Worm (Caenorhabditis elegans) whole organism, L4 larva: ENCODE measurements around the gene dhrr-1.
A peak's percentile ranks its signal among the peaks of the same experiment; 100 is the strongest.

Source experiments
- D1046.2 ChIP-seq: fragments of 200-800 bp; sonication (Bioruptor generic); IDR thresholded peaks from 2 replicates; pipeline ENCODE4 v1.3.6; 2022; ENCODE audit warnings: missing genetic modification characterization, missing compliant biosample characterization
- F10B5.3 ChIP-seq: sonication (generic microtip); optimal IDR thresholded peaks from 2 replicates; lab custom pipeline; 2016; ENCODE audit warnings: mild to moderate bottlenecking, missing genetic modification characterization, missing compliant biosample characterization
- T20F7.1 ChIP-seq: fragments of 200-800 bp; sonication (Bioruptor generic); optimal IDR thresholded peaks from 2 replicates; lab custom pipeline; 2018; ENCODE audit warnings: mild to moderate bottlenecking, missing genetic modification characterization, missing compliant biosample characterization
- T26A8.4 ChIP-seq: fragments of 200-800 bp; sonication (Bioruptor generic); IDR thresholded peaks from 2 replicates; pipeline ENCODE4 v1.3.6; 2022; ENCODE audit warnings: missing genetic modification characterization, missing compliant biosample characterization
- Y48G9A.11 ChIP-seq: fragments of 200-800 bp; sonication (Bioruptor generic); IDR thresholded peaks from 2 replicates; pipeline ENCODE4 v1.3.6; 2022; ENCODE audit warnings: missing genetic modification reagents, missing genetic modification characterization, missing compliant biosample characterization
- ZK337.2 ChIP-seq: fragments of 200-800 bp; sonication (Bioruptor generic); IDR thresholded peaks from 2 replicates; pipeline ENCODE4 v1.3.6; 2022; ENCODE audit warnings: missing genetic modification reagents, missing genetic modification characterization, missing compliant biosample characterization
- ZK546.5 ChIP-seq, 2 experiments: sonication (generic microtip); optimal IDR thresholded peaks; 2 replicates each; lab custom pipeline; 2017; ENCODE audit warnings: missing biosample characterization in 2 of 2, missing genetic modification characterization in 2 of 2
- aha-1 ChIP-seq: fragments of 150-350 bp; peaks from one replicate; lab custom pipeline; 2014; ENCODE audit warnings: missing biosample characterization, missing genetic modification characterization
- ama-1 ChIP-seq: fragments of 150-350 bp; optimal IDR thresholded peaks from 2 replicates; lab custom pipeline; 2014; ENCODE audit warnings: inconsistent platforms, mixed read lengths
- arid-1 ChIP-seq: fragments of 200-800 bp; sonication (Bioruptor generic); conservative IDR thresholded peaks from 2 replicates; pipeline ENCODE4 v1.3.6; 2022; ENCODE audit warnings: missing genetic modification reagents, missing genetic modification characterization, missing compliant biosample characterization
- attf-4 ChIP-seq: sonication (generic microtip); optimal IDR thresholded peaks from 3 replicates; lab custom pipeline; 2017; ENCODE audit warnings: missing biosample characterization, missing genetic modification characterization
- ceh-20 ChIP-seq: fragments of 200-800 bp; sonication (Bioruptor generic); IDR thresholded peaks from 2 replicates; pipeline ENCODE4 v1.3.6; 2022; ENCODE audit warnings: missing genetic modification reagents, missing genetic modification characterization, missing compliant biosample characterization
- ceh-28 ChIP-seq: fragments of 150-350 bp; optimal IDR thresholded peaks from 2 replicates; lab custom pipeline; 2014; ENCODE audit warnings: missing biosample characterization, missing genetic modification reagents, missing genetic modification characterization
- ceh-32 ChIP-seq: sonication (generic microtip); optimal IDR thresholded peaks from 2 replicates; lab custom pipeline; 2016; ENCODE audit warnings: mild to moderate bottlenecking, missing genetic modification characterization, missing compliant biosample characterization; ENCODE audit not compliant: poor library complexity
- ces-1 ChIP-seq: fragments of 150-350 bp; sonication (generic microtip); optimal IDR thresholded peaks from 4 replicates; lab custom pipeline; 2014; ENCODE audit warnings: missing biosample characterization, missing genetic modification reagents, missing genetic modification characterization
- ctbp-1 ChIP-seq: fragments of 200-800 bp; sonication (Bioruptor generic); IDR thresholded peaks from 2 replicates; pipeline ENCODE4 v1.3.6; 2022; ENCODE audit warnings: missing genetic modification reagents, missing genetic modification characterization, missing compliant biosample characterization
- daf-12 ChIP-seq: fragments of 150-350 bp; optimal IDR thresholded peaks from 2 replicates; lab custom pipeline; 2014; ENCODE audit warnings: missing biosample characterization, missing genetic modification reagents, missing genetic modification characterization
- daf-16 ChIP-seq, 3 experiments: sonication (generic microtip); optimal IDR thresholded peaks; 2 replicates each; lab custom pipeline; 2016 to 2017; ENCODE audit warnings: missing genetic modification characterization in 3 of 3, missing genetic modification reagents in 3 of 3, mild to moderate bottlenecking in 2 of 3, missing compliant biosample characterization in 2 of 3, missing biosample characterization in 1 of 3, moderate library complexity in 1 of 3
- daf-19 ChIP-seq: fragments of 200-800 bp; sonication (Bioruptor generic); conservative IDR thresholded peaks from 2 replicates; pipeline ENCODE4 v1.3.6; 2022; ENCODE audit warnings: missing genetic modification characterization, missing compliant biosample characterization
- dmd-8 ChIP-seq: fragments of 200-800 bp; sonication (Bioruptor generic); IDR thresholded peaks from 2 replicates; pipeline ENCODE4 v1.3.6; 2022; ENCODE audit warnings: missing genetic modification characterization, missing compliant biosample characterization
- dpl-1 ChIP-seq: fragments of 150-350 bp; optimal IDR thresholded peaks from 2 replicates; lab custom pipeline; 2014; ENCODE audit warnings: missing biosample characterization, missing genetic modification reagents, missing genetic modification characterization
- dve-1 ChIP-seq: sonication (generic microtip); optimal IDR thresholded peaks from 2 replicates; lab custom pipeline; 2017; ENCODE audit warnings: antibody characterized with exemption, mild to moderate bottlenecking, missing genetic modification characterization, missing compliant biosample characterization; ENCODE audit not compliant: insufficient read depth
- fos-1 ChIP-seq: fragments of 150-350 bp; optimal IDR thresholded peaks from 2 replicates; lab custom pipeline; 2014; ENCODE audit warnings: missing biosample characterization, missing genetic modification characterization
- gei-8 ChIP-seq: fragments of 200-800 bp; sonication (Bioruptor generic); optimal IDR thresholded peaks from 2 replicates; lab custom pipeline; 2018; ENCODE audit warnings: mild to moderate bottlenecking, missing genetic modification characterization, missing compliant biosample characterization
- hlh-11 ChIP-seq: fragments of 200-800 bp; sonication (Bioruptor generic); optimal IDR thresholded peaks from 2 replicates; lab custom pipeline; 2018; ENCODE audit warnings: mild to moderate bottlenecking, missing genetic modification characterization, missing compliant biosample characterization
- hlh-30 ChIP-seq: sonication (generic microtip); optimal IDR thresholded peaks from 2 replicates; lab custom pipeline; 2017; ENCODE audit warnings: antibody characterized with exemption, mild to moderate bottlenecking, missing genetic modification characterization, missing compliant biosample characterization; ENCODE audit not compliant: insufficient read depth
- lin-38 ChIP-seq: fragments of 200-800 bp; sonication (Bioruptor generic); IDR thresholded peaks from 2 replicates; pipeline ENCODE4 v1.3.6; 2022; ENCODE audit warnings: missing genetic modification reagents, missing genetic modification characterization, missing compliant biosample characterization
- lin-39 ChIP-seq: fragments of 150-350 bp; optimal IDR thresholded peaks from 2 replicates; lab custom pipeline; 2014; ENCODE audit warnings: missing biosample characterization, missing genetic modification reagents, missing genetic modification characterization
- madf-5 ChIP-seq, 2 experiments: fragments of 200-800 bp; sonication (Bioruptor generic); IDR thresholded peaks; 2 replicates each; pipeline ENCODE4 v1.3.6; 2022; ENCODE audit warnings: missing compliant biosample characterization in 2 of 2, missing genetic modification characterization in 2 of 2
- mdl-1 ChIP-seq, 2 experiments: fragments of 150-350 bp in 1 of 2; sonication (generic microtip) in 1 of 2; optimal IDR thresholded peaks; 2 replicates each; lab custom pipeline; 2014 to 2017; ENCODE audit warnings: missing biosample characterization in 2 of 2, missing genetic modification characterization in 2 of 2
- nhr-11 ChIP-seq: fragments of 150-350 bp; optimal IDR thresholded peaks from 2 replicates; lab custom pipeline; 2014; ENCODE audit warnings: missing biosample characterization, missing genetic modification characterization
- nhr-28 ChIP-seq: fragments of 150-350 bp; optimal IDR thresholded peaks from 2 replicates; lab custom pipeline; 2014; ENCODE audit warnings: missing biosample characterization, missing genetic modification characterization
- nhr-41 ChIP-seq: fragments of 200-800 bp; sonication (Bioruptor generic); IDR thresholded peaks from 2 replicates; pipeline ENCODE4 v1.3.6; 2022; ENCODE audit warnings: missing genetic modification reagents, missing genetic modification characterization, missing compliant biosample characterization
- nhr-42 ChIP-seq: fragments of 200-800 bp; sonication (Bioruptor generic); IDR thresholded peaks from 2 replicates; pipeline ENCODE4 v1.3.6; 2022; ENCODE audit warnings: missing genetic modification characterization, missing compliant biosample characterization
- nhr-6 ChIP-seq: fragments of 150-350 bp; optimal IDR thresholded peaks from 2 replicates; lab custom pipeline; 2014; ENCODE audit warnings: missing biosample characterization, missing genetic modification characterization
- nhr-76 ChIP-seq: fragments of 150-350 bp; optimal IDR thresholded peaks from 2 replicates; lab custom pipeline; 2014; ENCODE audit warnings: missing biosample characterization, missing genetic modification characterization
- php-3 ChIP-seq: fragments of 200-800 bp; sonication (Bioruptor generic); IDR thresholded peaks from 2 replicates; pipeline ENCODE4 v1.3.6; 2022; ENCODE audit warnings: missing genetic modification reagents, missing genetic modification characterization, missing compliant biosample characterization
- pqm-1 ChIP-seq: sonication (generic microtip); optimal IDR thresholded peaks from 2 replicates; lab custom pipeline; 2017; ENCODE audit warnings: missing biosample characterization, missing genetic modification characterization
- rbr-2 ChIP-seq: sonication (generic microtip); optimal IDR thresholded peaks from 2 replicates; lab custom pipeline; 2016; ENCODE audit warnings: missing genotype, missing genetic modification characterization, missing compliant biosample characterization
- sdz-12 ChIP-seq: fragments of 200-800 bp; sonication (Bioruptor generic); optimal IDR thresholded peaks from 2 replicates; lab custom pipeline; 2018; ENCODE audit warnings: mild to moderate bottlenecking, missing genetic modification characterization, missing compliant biosample characterization
- snpc-4 ChIP-seq: fragments of 150-350 bp; optimal IDR thresholded peaks from 2 replicates; lab custom pipeline; 2014; ENCODE audit warnings: missing biosample characterization, missing genetic modification characterization
- tag-97 ChIP-seq: fragments of 200-800 bp; sonication (Bioruptor generic); IDR thresholded peaks from 2 replicates; pipeline ENCODE4 v1.3.6; 2022; ENCODE audit warnings: missing genetic modification characterization, missing compliant biosample characterization
- tra-1 ChIP-seq: fragments of 200-800 bp; sonication (Bioruptor generic); IDR thresholded peaks from 2 replicates; pipeline ENCODE4 v1.3.6; 2022; ENCODE audit warnings: missing genetic modification reagents, missing genetic modification characterization, missing compliant biosample characterization
- unc-130 ChIP-seq: sonication (generic microtip); optimal IDR thresholded peaks from 2 replicates; lab custom pipeline; 2016; ENCODE audit warnings: missing genetic modification reagents, missing genetic modification characterization, missing compliant biosample characterization
- unc-39 ChIP-seq: sonication (generic microtip); optimal IDR thresholded peaks from 2 replicates; lab custom pipeline; 2017; ENCODE audit warnings: missing biosample characterization, missing genetic modification characterization
- unc-62 ChIP-seq, 3 experiments: fragments of 150-350 bp in 1 of 3; sonication (generic microtip); optimal IDR thresholded peaks in 2 of 3; peaks in 1 of 3; 1 replicate in 1 of 3; 2 replicates in 2 of 3; lab custom pipeline; 2014 to 2017; ENCODE audit warnings: missing biosample characterization in 3 of 3, missing genetic modification characterization in 3 of 3, missing genetic modification reagents in 3 of 3, missing genotype in 1 of 3
- zip-11 ChIP-seq: fragments of 200-800 bp; sonication (Bioruptor generic); IDR thresholded peaks from 2 replicates; pipeline ENCODE4 v1.3.6; 2022; ENCODE audit warnings: missing genetic modification characterization, missing compliant biosample characterization
- zip-2 ChIP-seq: fragments of 150-350 bp; optimal IDR thresholded peaks from 2 replicates; lab custom pipeline; 2014; ENCODE audit warnings: missing biosample characterization, missing genetic modification characterization

dhrr-1 gene

DNA sequence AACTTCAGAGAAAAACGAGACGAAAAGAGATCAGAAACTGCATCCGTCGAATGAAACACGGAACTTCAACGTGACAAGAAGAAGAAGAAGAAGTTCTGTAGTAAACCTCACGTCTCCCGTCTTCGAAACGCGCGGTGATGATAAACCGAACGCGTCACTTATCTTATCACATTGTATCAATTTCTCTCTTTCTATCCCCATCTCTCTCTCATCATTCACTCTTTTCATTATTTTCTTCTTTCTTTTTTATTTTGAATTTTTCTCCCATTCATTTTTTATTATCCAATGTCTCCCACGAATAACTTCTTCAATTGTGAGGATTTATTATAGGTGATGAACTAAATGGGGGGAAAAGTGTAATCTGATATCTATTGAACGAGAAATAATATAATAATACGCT is 42.4 kb downstream of the dhrr-1 start (continued):
- TF ChIP-seq F10B5.3 (tag; lab: Kevin White, UChicago) (no peak), ceh-28 (tag; lab: Kevin White, UChicago) (no peak), pqm-1 (tag; lab: Kevin White, UChicago) (no peak), T26A8.4 (GFP tag; lab: Robert Waterston, UW) (no peak), tra-1 (no peak), gei-8 (no peak), nhr-41 (GFP tag; lab: Robert Waterston, UW) (no peak)

DNA sequence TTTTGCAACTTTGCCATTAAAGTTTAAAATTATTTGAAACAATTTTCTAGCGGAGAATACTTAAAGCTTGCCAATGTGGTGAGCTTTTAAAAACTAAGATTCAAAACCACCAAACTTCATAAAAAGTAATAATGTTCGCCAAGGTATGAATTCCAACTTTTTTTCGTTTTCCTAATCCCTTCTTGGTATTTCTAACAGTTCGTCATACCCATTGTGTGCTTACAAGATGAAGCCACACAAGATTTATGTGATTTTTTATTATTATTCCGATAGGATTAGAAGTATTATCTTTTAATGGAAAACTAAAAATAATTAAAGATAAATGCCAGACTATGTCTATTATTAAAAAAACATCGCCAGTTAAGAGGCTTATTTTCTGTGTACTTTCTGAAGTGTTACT is 43.6 kb downstream of the dhrr-1 start:
- no peak for TF ChIP-seq nhr-42 (GFP tag; lab: Robert Waterston, UW)
- no peak for TF ChIP-seq D1046.2
- TF ChIP-seq lin-38: no peak
- TF ChIP-seq snpc-4 (tag; lab: Kevin White, UChicago): no peak
- TF ChIP-seq unc-130 (GFP tag; lab: Kevin White, UChicago): no peak
- no peak for TF ChIP-seq nhr-76 (tag; lab: Kevin White, UChicago)
- no peak for TF ChIP-seq ces-1 (GFP tag; lab: Kevin White, UChicago)
- no peak for TF ChIP-seq hlh-30 (tag; lab: Kevin White, UChicago)
- TF ChIP-seq nhr-11 (tag; lab: Kevin White, UChicago): no peak
- TF ChIP-seq tag-97 (GFP tag; lab: Robert Waterston, UW): no peak
- no peak for TF ChIP-seq dmd-8 (GFP tag; lab: Robert Waterston, UW)
- no peak for TF ChIP-seq php-3
- TF ChIP-seq lin-39 (tag; lab: Kevin White, UChicago): no peak
- TF ChIP-seq madf-5 (GFP tag; IDR thresholded peaks at IDR 0.05; lab: Robert Waterston, UW): no peak
- TF ChIP-seq, all 104 proteins: peak for 0

DNA sequence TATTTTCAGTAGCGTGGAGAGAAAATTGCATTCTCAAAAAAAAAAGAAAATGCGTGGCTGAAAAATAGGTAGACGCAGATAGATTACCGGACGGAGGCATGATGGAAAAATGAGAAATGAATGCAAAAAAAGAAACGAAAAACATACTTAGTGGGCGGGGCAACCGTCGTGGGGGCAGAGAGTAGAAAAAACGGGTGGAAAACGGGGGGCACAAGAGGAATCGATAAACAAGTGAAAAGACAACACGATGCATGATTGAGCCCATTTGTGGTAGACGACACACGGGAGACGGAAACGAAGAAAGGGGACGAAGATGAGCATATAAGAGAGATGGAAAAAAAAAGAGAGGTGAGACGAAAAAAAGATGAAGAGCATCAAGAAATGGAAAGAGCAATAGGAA is 44.1 kb downstream of the dhrr-1 start:
- TF ChIP-seq ama-1 (no peak), aha-1 (tag; lab: Kevin White, UChicago) (peak; percentile 94), ZK546.5 (tag; optimal IDR thresholded peaks at IDR 0.05; lab: Kevin White, UChicago) (no peak), unc-62 (GFP tag; optimal IDR thresholded peaks at IDR 0.05 in 1 of 2; lab: Kevin White, UChicago) (peak in 1 of 2 experiments; percentile 70), unc-62 (tag; optimal IDR thresholded peaks at IDR 0.05; lab: Kevin White, UChicago) (no peak), hlh-11 (no peak), daf-19 (GFP tag; lab: Robert Waterston, UW) (no peak), nhr-28 (no peak), attf-4 (tag; lab: Kevin White, UChicago) (no peak), daf-16 (GFP tag; optimal IDR thresholded peaks at IDR 0.05; lab: Kevin White, UChicago) (no peak), daf-16 (tag; optimal IDR thresholded peaks at IDR 0.05; lab: Kevin White, UChicago) (peak; percentile 10), zip-11 (GFP tag; lab: Robert Waterston, UW) (no peak), ceh-32 (tag; lab: Kevin White, UChicago) (no peak), dve-1 (tag; lab: Kevin White, UChicago) (peak; percentile 2), zip-2 (tag; lab: Kevin White, UChicago) (no peak), T20F7.1 (GFP tag; lab: Kevin White, UChicago) (no peak), rbr-2 (tag; lab: Kevin White, UChicago) (peak; percentile 38), sdz-12 (no peak), hlh-30 (tag; lab: Kevin White, UChicago) (peak; percentile 18), Y48G9A.11 (GFP tag; lab: Robert Waterston, UW) (no peak), fos-1 (tag; lab: Kevin White, UChicago) (no peak), ctbp-1 (GFP tag; lab: Robert Waterston, UW) (no peak), dmd-8 (GFP tag; lab: Robert Waterston, UW) (no peak), F10B5.3 (tag; lab: Kevin White, UChicago) (no peak), ZK337.2 (GFP tag; lab: Robert Waterston, UW) (no peak), arid-1 (GFP tag; lab: Robert Waterston, UW) (no peak), nhr-76 (tag; lab: Kevin White, UChicago) (no peak), lin-38 (no peak), daf-12 (no peak), nhr-6 (tag; lab: Kevin White, UChicago) (no peak), T26A8.4 (GFP tag; lab: Robert Waterston, UW) (no peak), unc-39 (no peak), ceh-20 (GFP tag; lab: Robert Waterston, UW) (no peak), dpl-1 (GFP tag; lab: Kevin White, UChicago) (no peak), mdl-1 (tag; optimal IDR thresholded peaks at IDR 0.05; lab: Kevin White, UChicago) (no peak)
